Worm (Caenorhabditis elegans): Measurements from ENCODE around the gene nep-25.

nep-25 gene

DNA sequence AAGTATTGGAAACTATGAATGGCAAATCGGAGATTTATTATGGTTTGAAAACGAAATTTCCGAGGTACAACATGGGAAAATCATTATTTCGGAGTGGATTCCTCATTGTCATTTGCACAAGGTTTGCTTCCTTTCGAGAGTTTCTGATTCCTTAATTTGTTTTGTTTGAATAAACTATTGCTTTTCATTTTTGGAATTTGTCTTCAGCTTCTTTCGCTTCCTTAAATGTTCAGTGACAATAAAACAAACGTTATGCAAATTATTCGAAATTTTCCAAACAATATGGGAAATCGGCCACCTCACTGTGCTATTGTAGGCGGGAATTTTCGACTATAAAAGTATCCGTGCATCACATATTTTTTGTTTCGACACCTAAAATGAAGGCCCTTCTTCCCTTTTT lies at the start of gene nep-25:
nep-25 (plus strand) TSS at position 375 of the 400 bp plus-strand sequence.
- TF ChIP-seq nhr-11 (tag; optimal IDR thresholded peaks at IDR 0.05) (no peak), mml-1 (tag; optimal IDR thresholded peaks at IDR 0.05) (no peak), tbx-2 (tag; optimal IDR thresholded peaks at IDR 0.05) (no peak), mdl-1 (tag; optimal IDR thresholded peaks at IDR 0.05) (no peak), skn-1 (tag; optimal IDR thresholded peaks at IDR 0.05) (no peak), fkh-10 (GFP tag; optimal IDR thresholded peaks at IDR 0.05) (no peak)

DNA sequence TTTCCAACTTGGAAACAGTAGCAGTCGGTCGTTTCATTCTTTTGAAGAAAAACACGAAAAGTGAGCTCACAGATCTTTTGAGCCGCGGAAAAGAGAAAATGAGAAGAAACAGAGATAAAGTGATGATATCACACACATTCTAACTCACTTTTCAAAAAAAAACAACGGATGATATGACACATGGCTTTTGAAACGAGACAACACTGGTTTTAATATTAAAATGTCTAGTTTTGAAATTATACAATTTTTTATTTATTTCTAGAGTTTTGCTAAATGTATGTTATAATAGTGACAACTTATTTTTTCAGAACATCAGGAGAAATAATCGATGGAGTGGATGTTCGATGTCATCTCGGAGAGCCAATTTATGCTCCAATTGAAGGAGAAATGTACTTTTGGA lies 49.5 kb upstream of the nep-25 start, which contains the start of gene K05F1.14:
K05F1.14 (minus strand) TSS at position 101 of the 400 bp plus-strand sequence.
- TF ChIP-seq aly-2 (tag; optimal IDR thresholded peaks at IDR 0.05) (no peak), mdl-1 (tag; optimal IDR thresholded peaks at IDR 0.05) (no peak), mml-1 (tag; optimal IDR thresholded peaks at IDR 0.05) (no peak), fkh-2 (tag; optimal IDR thresholded peaks at IDR 0.05) (no peak), nhr-12 (tag; optimal IDR thresholded peaks at IDR 0.05) (no peak), nhr-237 (tag; optimal IDR thresholded peaks at IDR 0.05) (no peak), snpc-4 (tag; optimal IDR thresholded peaks at IDR 0.05) (no peak), nhr-77 (tag; optimal IDR thresholded peaks at IDR 0.05) (no peak), ztf-11 (tag; optimal IDR thresholded peaks at IDR 0.05) (no peak), elt-1 (tag; optimal IDR thresholded peaks at IDR 0.05) (no peak), ceh-16 (tag; optimal IDR thresholded peaks at IDR 0.05) (no peak), elt-2 (tag; optimal IDR thresholded peaks at IDR 0.05) (no peak), elt-3 (tag; optimal IDR thresholded peaks at IDR 0.05) (no peak), egl-27 (tag; optimal IDR thresholded peaks at IDR 0.05) (no peak), tbx-2 (tag; optimal IDR thresholded peaks at IDR 0.05) (no peak), eor-1 (tag; optimal IDR thresholded peaks at IDR 0.05) (no peak), nhr-25 (tag; optimal IDR thresholded peaks at IDR 0.05) (no peak)

DNA sequence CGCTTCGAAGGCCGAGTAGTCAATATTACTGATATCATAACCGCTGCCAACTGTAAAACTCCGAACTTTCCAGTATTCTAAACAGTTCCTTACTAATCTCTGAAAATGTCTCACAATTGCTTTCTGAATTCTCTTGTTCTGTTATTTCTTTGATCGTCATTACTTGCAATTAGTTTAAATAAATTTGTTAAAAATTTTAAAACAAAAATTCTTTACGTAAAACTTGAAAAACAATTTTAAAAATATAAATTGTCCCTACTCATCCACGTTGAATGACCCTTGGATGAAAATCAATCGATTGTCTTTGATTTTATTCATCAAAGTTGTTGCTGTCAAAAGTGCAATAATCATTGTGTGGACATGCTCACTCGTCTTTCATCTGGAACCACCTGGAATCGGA lies 47.8 kb upstream of the nep-25 start, which contains the start of gene acdh-8:
acdh-8 (plus strand) TSS at position 301 of the 400 bp plus-strand sequence.
- TF ChIP-seq nhr-11 (tag; optimal IDR thresholded peaks at IDR 0.05) (no peak), mdl-1 (tag; optimal IDR thresholded peaks at IDR 0.05) (no peak), fkh-2 (tag; optimal IDR thresholded peaks at IDR 0.05) (no peak), snpc-4 (tag; optimal IDR thresholded peaks at IDR 0.05) (no peak), ceh-82 (tag; optimal IDR thresholded peaks at IDR 0.05) (no peak), nhr-77 (tag; optimal IDR thresholded peaks at IDR 0.05) (no peak), nhr-28 (tag; optimal IDR thresholded peaks at IDR 0.05) (no peak), nhr-76 (tag; optimal IDR thresholded peaks at IDR 0.05) (no peak), nhr-12 (tag; optimal IDR thresholded peaks at IDR 0.05) (no peak), pha-4 (tag; optimal IDR thresholded peaks at IDR 0.05) (no peak), tbx-2 (tag; optimal IDR thresholded peaks at IDR 0.05) (no peak), hmg-11 (tag; optimal IDR thresholded peaks at IDR 0.05) (no peak), egl-27 (tag; optimal IDR thresholded peaks at IDR 0.05) (no peak), nhr-25 (tag; optimal IDR thresholded peaks at IDR 0.05) (no peak), ZK546.5 (tag; optimal IDR thresholded peaks at IDR 0.05) (no peak), eor-1 (tag; optimal IDR thresholded peaks at IDR 0.05) (no peak), elt-1 (tag; optimal IDR thresholded peaks at IDR 0.05) (no peak), nhr-23 (tag; optimal IDR thresholded peaks at IDR 0.05) (no peak), elt-2 (tag; optimal IDR thresholded peaks at IDR 0.05) (no peak)

DNA sequence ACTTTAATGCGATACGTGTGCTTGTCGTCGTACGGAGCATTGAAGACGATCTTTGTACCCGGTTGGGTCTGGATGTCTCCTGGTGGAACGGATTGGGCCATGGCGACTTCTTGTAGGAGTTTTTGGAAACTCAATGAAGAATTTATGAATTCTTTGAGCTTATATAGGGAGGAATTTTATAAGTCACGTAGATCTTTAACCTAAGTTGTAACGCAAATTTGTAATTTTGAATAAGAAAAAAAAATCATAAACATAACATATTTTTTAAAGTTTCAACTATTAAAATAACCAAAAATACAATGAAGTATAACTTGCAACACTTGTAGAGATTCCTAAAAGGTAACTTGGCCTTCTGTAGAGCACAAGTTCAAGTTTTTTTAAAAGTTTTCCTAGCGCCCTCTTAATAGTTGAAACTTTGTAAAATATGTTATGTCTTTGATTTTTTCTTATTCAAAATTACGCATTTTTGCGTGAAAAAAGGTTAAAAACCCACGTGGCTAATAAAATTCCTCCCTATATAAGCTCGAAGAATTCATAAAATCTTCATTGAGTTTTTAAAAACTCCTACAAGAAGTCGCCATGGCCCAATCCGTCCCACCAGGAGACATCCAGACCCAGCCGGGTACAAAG lies 44.6 kb upstream of the nep-25 start, which contains the start of the genes msp-63 and msp-142:
msp-63 (minus strand) TSS at position 101 of the 630 bp plus-strand sequence.
msp-142 (plus strand) TSS at position 580 of the 630 bp plus-strand sequence.
- no peak for TF ChIP-seq nhr-67 (tag; optimal IDR thresholded peaks at IDR 0.05)
- no peak for TF ChIP-seq zag-1 (tag; optimal IDR thresholded peaks at IDR 0.05)
- no peak for TF ChIP-seq skn-1 (tag; optimal IDR thresholded peaks at IDR 0.05)
- TF ChIP-seq sea-2 (GFP tag; optimal IDR thresholded peaks at IDR 0.05), result no peak
- no peak for TF ChIP-seq nhr-43 (tag; optimal IDR thresholded peaks at IDR 0.05; ENCODE audit: poor library complexity, severe bottlenecking)

DNA sequence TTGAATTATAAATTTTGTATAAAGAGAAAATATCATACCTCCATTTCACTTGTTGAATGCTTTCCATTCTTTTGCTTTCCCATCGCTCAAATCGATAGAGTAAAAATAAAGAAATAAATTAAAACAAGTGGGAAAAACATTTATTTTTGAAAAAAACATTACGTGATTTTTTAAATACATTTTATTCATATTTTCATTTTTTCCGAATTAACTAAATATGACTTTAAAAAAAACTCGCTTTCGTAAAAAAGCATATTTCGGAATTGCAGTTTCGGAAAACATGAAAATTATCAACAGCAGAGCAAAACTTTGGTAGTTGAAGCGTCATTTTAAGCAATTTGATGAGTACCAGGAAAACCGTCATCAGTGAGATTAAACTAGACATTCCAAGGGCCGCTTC lies 42.5 kb upstream of the nep-25 start, which contains the start of gene K05F1.8:
K05F1.8 (minus strand) TSS at position 101 of the 400 bp plus-strand sequence.
- TF ChIP-seq nhr-25 (tag; optimal IDR thresholded peaks at IDR 0.05), result no peak
- TF ChIP-seq ceh-82 (tag; optimal IDR thresholded peaks at IDR 0.05), result no peak
- no peak for TF ChIP-seq aly-2 (tag; optimal IDR thresholded peaks at IDR 0.05)
- no peak for TF ChIP-seq hmg-11 (tag; optimal IDR thresholded peaks at IDR 0.05)
- no peak for TF ChIP-seq zag-1 (tag; optimal IDR thresholded peaks at IDR 0.05)
- TF ChIP-seq ztf-11 (tag; optimal IDR thresholded peaks at IDR 0.05), result no peak
- no peak for TF ChIP-seq lin-39 (tag; optimal IDR thresholded peaks at IDR 0.05)
- no peak for TF ChIP-seq nhr-237 (tag; optimal IDR thresholded peaks at IDR 0.05)
- TF ChIP-seq fkh-10 (GFP tag; optimal IDR thresholded peaks at IDR 0.05), result no peak
- TF ChIP-seq eor-1 (tag; optimal IDR thresholded peaks at IDR 0.05), result no peak
- TF ChIP-seq nfya-1 (tag; optimal IDR thresholded peaks at IDR 0.05; ENCODE audit: insufficient read depth), result no peak
- TF ChIP-seq R02D3.7 (tag; optimal IDR thresholded peaks at IDR 0.05), result no peak
- TF ChIP-seq daf-12 (tag; optimal IDR thresholded peaks at IDR 0.05), result no peak
- no peak for TF ChIP-seq elt-1 (tag; optimal IDR thresholded peaks at IDR 0.05)
- TF ChIP-seq ceh-28 (tag; optimal IDR thresholded peaks at IDR 0.05), result no peak
- no peak for TF ChIP-seq nhr-23 (tag; optimal IDR thresholded peaks at IDR 0.05)
- TF ChIP-seq nhr-76 (tag; optimal IDR thresholded peaks at IDR 0.05), result no peak
- no peak for TF ChIP-seq lin-15B (tag; optimal IDR thresholded peaks at IDR 0.05)
- no peak for TF ChIP-seq skn-1 (tag; optimal IDR thresholded peaks at IDR 0.05)
- no peak for TF ChIP-seq tbx-2 (tag; optimal IDR thresholded peaks at IDR 0.05)
